Worm (Caenorhabditis elegans): ENCODE measurements around the gene F56C3.10.

Gene F56C3.10

DNA sequence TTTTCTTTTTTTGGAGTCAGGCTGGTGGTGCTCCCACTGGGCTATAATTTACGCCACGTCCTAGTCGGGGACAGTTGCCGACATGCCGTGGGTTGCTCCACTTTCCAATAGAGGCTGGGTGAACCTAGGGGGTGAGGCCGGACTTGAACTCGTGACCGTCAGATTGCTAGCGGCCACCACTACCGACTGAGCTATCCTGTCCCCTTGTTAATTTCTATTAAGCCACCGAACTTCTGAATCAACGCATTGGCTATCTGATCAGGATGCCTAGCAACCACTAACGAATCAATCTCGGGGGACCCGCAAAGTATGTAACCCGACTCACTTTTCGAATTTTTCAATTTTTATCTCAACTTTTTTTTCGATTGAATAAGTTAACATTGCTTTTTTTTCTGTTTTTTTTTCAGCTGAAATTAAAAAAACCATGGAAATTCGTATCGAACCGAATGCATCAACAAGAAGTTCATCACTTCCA is 5.5 kb upstream of the F56C3.10 start, which contains the start of gene F56C3.1:
Gene F56C3.1 (plus strand): TSS at position 425 of the 475 bp plus-strand sequence.
- TF ChIP-seq alr-1 (tag; optimal IDR thresholded peaks at IDR 0.05; ENCODE audit: borderline replicate concordance), result no peak
- TF ChIP-seq lsy-2 (tag; optimal IDR thresholded peaks at IDR 0.05), result no peak
- no peak for TF ChIP-seq ztf-11 (tag; optimal IDR thresholded peaks at IDR 0.05)
- no peak for TF ChIP-seq tlp-1 (tag; optimal IDR thresholded peaks at IDR 0.05)
- no peak for TF ChIP-seq mab-9 (GFP tag; IDR thresholded peaks at IDR 0.05)

DNA sequence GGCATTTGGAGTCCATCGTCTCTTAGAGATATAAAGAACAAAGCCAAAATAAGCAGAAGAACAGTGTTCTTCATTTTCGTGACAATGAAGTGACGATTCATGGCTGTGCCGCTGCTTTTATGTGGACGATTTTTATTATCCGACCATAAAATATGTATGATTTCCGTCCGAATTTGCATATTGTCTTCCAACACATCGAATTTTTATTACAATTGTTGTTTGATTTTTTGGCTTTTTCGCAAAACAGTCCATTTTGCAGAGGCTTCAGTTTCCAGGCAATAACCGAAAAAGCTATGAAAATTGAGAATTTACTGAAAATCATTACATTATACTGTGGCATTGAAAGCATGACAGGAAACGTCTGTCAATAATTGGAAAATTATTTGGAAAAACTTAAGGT is 3.1 kb upstream of the F56C3.10 start, which contains the start of gene F56C3.8:
Gene F56C3.8 (minus strand): TSS at position 101 of the 400 bp plus-strand sequence.
- TF ChIP-seq efl-3 (GFP tag; optimal IDR thresholded peaks at IDR 0.05), result no peak
- no peak for TF ChIP-seq lin-13 (GFP tag; optimal IDR thresholded peaks at IDR 0.05)
- TF ChIP-seq rnt-1 (tag; optimal IDR thresholded peaks at IDR 0.05), result no peak
- no peak for TF ChIP-seq ceh-88 (GFP tag; IDR thresholded peaks at IDR 0.05)
- no peak for TF ChIP-seq nhr-20 (tag; optimal IDR thresholded peaks at IDR 0.05)
- no peak for TF ChIP-seq hpl-2 (GFP tag; optimal IDR thresholded peaks at IDR 0.05)
- TF ChIP-seq zip-4 (GFP tag; optimal IDR thresholded peaks at IDR 0.05), result no peak
- TF ChIP-seq lin-39 (tag; optimal IDR thresholded peaks at IDR 0.05), result no peak
- no peak for TF ChIP-seq pag-3 (tag; optimal IDR thresholded peaks at IDR 0.05; ENCODE audit: borderline replicate concordance, insufficient read depth)
- TF ChIP-seq aly-2 (tag; optimal IDR thresholded peaks at IDR 0.05), result no peak
- no peak for TF ChIP-seq unc-98 (GFP tag; IDR thresholded peaks at IDR 0.05)
- TF ChIP-seq mep-1 (tag; optimal IDR thresholded peaks at IDR 0.05), result no peak

DNA sequence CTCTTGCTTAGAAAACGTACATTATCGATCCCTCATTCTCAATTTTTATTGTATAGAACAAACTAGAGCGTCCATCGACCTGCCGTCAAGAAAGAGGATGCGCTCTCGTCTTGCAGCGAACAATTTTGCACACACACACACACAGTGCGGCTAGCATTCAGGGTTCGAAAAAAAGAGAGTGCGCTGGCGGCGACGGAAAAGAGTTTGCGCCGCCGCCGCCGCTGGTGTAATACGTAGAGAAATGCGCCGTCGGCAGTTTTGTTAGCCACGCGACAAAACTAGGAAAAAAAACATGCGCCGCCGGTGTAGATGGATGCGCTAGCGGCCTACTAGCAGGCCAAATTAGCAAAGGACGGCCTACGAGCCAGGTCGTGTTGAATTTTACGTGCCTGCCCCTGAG is 2.1 kb upstream of the F56C3.10 start:
- no peak for TF ChIP-seq pag-3 (tag; optimal IDR thresholded peaks at IDR 0.05; ENCODE audit: borderline replicate concordance, insufficient read depth)
- TF ChIP-seq blmp-1 (tag; optimal IDR thresholded peaks at IDR 0.05), result no peak
- no peak for TF ChIP-seq C34B4.2 (tag; optimal IDR thresholded peaks at IDR 0.05)
- no peak for TF ChIP-seq jun-1 (tag; optimal IDR thresholded peaks at IDR 0.05)
- no peak for TF ChIP-seq nhr-85 (tag)
- no peak for TF ChIP-seq hpl-2 (GFP tag; optimal IDR thresholded peaks at IDR 0.05)
- no peak for TF ChIP-seq xbp-1 (tag; optimal IDR thresholded peaks at IDR 0.05)
- no peak for TF ChIP-seq F16B12.6 (tag; optimal IDR thresholded peaks at IDR 0.05)
- no peak for TF ChIP-seq irx-1 (tag; optimal IDR thresholded peaks at IDR 0.05)
- TF ChIP-seq lin-15B (tag; optimal IDR thresholded peaks at IDR 0.05), result no peak
- no peak for TF ChIP-seq tbx-2 (tag; optimal IDR thresholded peaks at IDR 0.05)
- no peak for TF ChIP-seq nhr-71 (tag; optimal IDR thresholded peaks at IDR 0.05)

DNA sequence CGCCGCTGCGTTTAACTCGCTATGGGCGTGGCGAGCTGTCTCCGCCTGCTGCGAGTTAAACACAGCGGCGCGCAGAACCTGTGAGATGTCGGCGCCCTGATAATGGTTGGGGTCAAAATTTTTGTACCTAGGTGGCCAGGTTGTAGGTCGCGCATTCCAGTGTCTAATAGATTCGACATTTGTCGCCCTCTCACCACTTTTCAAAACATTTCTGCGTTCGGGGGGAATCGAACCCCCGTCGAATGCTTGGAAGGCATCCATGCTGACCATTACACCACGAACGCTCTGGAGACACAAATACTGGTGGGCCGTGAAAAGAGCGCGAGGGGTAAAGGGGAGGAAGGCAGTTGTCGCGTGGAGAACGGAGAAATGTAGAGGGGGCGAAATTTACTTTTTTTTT is 2.1 kb downstream of the F56C3.10 start:
- peak; percentile 32 for TF ChIP-seq nhr-77 (tag; optimal IDR thresholded peaks at IDR 0.05)
- TF ChIP-seq elt-3 (tag; optimal IDR thresholded peaks at IDR 0.05), result no peak
- TF ChIP-seq lsy-2 (tag; optimal IDR thresholded peaks at IDR 0.05), result peak; percentile 32 to 39
- TF ChIP-seq isw-1 (GFP tag; IDR thresholded peaks at IDR 0.05), result no peak
- no peak for TF ChIP-seq alr-1 (tag; optimal IDR thresholded peaks at IDR 0.05; ENCODE audit: borderline replicate concordance)
- TF ChIP-seq elt-2 (tag; optimal IDR thresholded peaks at IDR 0.05), result no peak
- peak; percentile 67 for TF ChIP-seq dsc-1 (tag; optimal IDR thresholded peaks at IDR 0.05)
- TF ChIP-seq lin-39 (tag; optimal IDR thresholded peaks at IDR 0.05), result no peak
- no peak for TF ChIP-seq mef-2 (tag; optimal IDR thresholded peaks at IDR 0.05)
- TF ChIP-seq nhr-90 (tag; optimal IDR thresholded peaks at IDR 0.05; ENCODE audit: poor library complexity), result peak; percentile 69
- TF ChIP-seq xbp-1 (tag; optimal IDR thresholded peaks at IDR 0.05), result peak; percentile 25
- TF ChIP-seq efl-3 (GFP tag; optimal IDR thresholded peaks at IDR 0.05), result no peak
- TF ChIP-seq lin-14 (GFP tag; optimal IDR thresholded peaks at IDR 0.05), result peak; percentile 49
- TF ChIP-seq sup-37 (GFP tag; optimal IDR thresholded peaks at IDR 0.05), result no peak
- peak; percentile 44 for TF ChIP-seq irx-1 (tag; optimal IDR thresholded peaks at IDR 0.05)
- TF ChIP-seq mep-1 (tag; optimal IDR thresholded peaks at IDR 0.05), result peak; percentile 42
- TF ChIP-seq lir-3 (tag; optimal IDR thresholded peaks at IDR 0.05; ENCODE audit: poor library complexity), result no peak
- TF ChIP-seq Y116A8C.19 (tag; optimal IDR thresholded peaks at IDR 0.05; ENCODE audit: borderline replicate concordance), result no peak
- TF ChIP-seq egl-27 (tag; optimal IDR thresholded peaks at IDR 0.05), result no peak
- peak; percentile 81 for TF ChIP-seq skn-1 (tag; optimal IDR thresholded peaks at IDR 0.05)
- TF ChIP-seq nhr-71 (tag; optimal IDR thresholded peaks at IDR 0.05), result peak; percentile 44
- TF ChIP-seq egl-13 (tag; optimal IDR thresholded peaks at IDR 0.05), result no peak
- TF ChIP-seq unc-30 (tag; optimal IDR thresholded peaks at IDR 0.05), result no peak
- peak; percentile 76 for TF ChIP-seq nhr-47 (tag; optimal IDR thresholded peaks at IDR 0.05)
- no peak for TF ChIP-seq hlh-4 (tag; optimal IDR thresholded peaks at IDR 0.05)
- no peak for TF ChIP-seq aly-2 (tag; optimal IDR thresholded peaks at IDR 0.05)
- no peak for TF ChIP-seq nhr-85 (tag)
- no peak for TF ChIP-seq ztf-11 (tag; optimal IDR thresholded peaks at IDR 0.05)
- no peak for TF ChIP-seq unc-130 (tag; optimal IDR thresholded peaks at IDR 0.05)

All from whole organism, L1 larva.